Fruit fly (Drosophila melanogaster): ENCODE results near the gene stx.

stx gene

DNA sequence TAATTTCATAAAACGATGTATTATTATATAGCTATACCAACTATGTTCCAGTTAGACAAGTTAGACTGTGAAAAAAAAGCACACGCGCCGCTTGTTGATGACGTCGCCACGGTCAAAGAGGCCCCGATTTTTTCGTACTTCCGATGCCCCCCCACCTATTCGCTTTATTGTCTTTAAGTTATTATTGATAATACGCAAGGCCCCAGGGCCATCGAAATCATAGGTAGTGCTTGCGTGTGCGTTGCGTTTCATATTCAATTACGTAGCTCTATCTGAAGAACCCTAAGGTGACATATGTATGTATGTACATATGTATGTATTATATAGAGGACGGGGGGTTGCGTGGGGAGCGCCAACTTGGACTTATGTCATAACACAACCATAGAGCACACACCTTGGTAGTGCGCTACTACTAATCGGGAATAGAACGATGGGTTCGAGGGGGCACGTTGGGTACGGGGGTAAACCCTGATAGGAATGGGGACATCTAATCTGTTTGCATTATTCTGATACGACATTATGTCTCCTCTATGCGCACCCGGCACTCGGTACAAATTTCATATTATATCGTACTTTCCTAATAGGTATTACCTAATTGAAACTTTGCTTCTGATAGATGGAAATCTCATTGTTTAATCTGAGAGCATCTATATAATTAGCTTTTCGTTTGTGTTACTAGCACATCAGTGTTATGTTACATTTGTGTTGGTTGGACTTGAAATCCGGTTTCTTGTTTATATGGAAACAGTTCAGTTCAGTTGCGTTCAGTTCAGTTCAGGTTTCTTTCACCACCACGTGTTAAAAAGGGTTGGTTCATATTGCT lies 4.9 kb downstream of the stx start (continued):
- TF ChIP-seq Nf-YC (tag; optimal IDR thresholded peaks at IDR 0.05) (no peak), ERR (GFP tag; optimal IDR thresholded peaks at IDR 0.05) (no peak), CG2202 (tag; optimal IDR thresholded peaks at IDR 0.05) (no peak), lbe (GFP tag; optimal IDR thresholded peaks at IDR 0.05) (no peak), tup (GFP tag; optimal IDR thresholded peaks at IDR 0.05) (no peak), hb (GFP tag; IDR thresholded peaks at IDR 0.05; ENCODE audit: partially characterized antibody) (no peak), zfh2 (GFP tag; optimal IDR thresholded peaks at IDR 0.05) (no peak), gfzf (GFP tag; optimal IDR thresholded peaks at IDR 0.05) (no peak), gcm2 (GFP tag; optimal IDR thresholded peaks at IDR 0.05) (no peak), sisA (GFP tag; IDR thresholded peaks at IDR 0.05) (no peak), hth (optimal IDR thresholded peaks at IDR 0.05) (no peak), danr (GFP tag; IDR thresholded peaks at IDR 0.05) (no peak), Hr51 (GFP tag; optimal IDR thresholded peaks at IDR 0.05) (no peak), HHEX (GFP tag; optimal IDR thresholded peaks at IDR 0.05) (peak; percentile 22), HmgD (GFP tag; optimal IDR thresholded peaks at IDR 0.05) (no peak), zen2 (GFP tag; IDR thresholded peaks at IDR 0.05; ENCODE audit: partially characterized antibody) (no peak), lola (GFP tag; optimal IDR thresholded peaks at IDR 0.05) (no peak), CG11093 (GFP tag; IDR thresholded peaks at IDR 0.05) (no peak), CG18262 (tag; optimal IDR thresholded peaks at IDR 0.05) (no peak), Sry-δ (GFP tag; optimal IDR thresholded peaks at IDR 0.05) (no peak), Deaf1 (tag; optimal IDR thresholded peaks at IDR 0.05) (no peak), fru (optimal IDR thresholded peaks at IDR 0.05) (no peak), D19A (tag; optimal IDR thresholded peaks at IDR 0.05) (no peak), Xrp1 (GFP tag; IDR thresholded peaks at IDR 0.05) (no peak), CG10543 (GFP tag; optimal IDR thresholded peaks at IDR 0.05) (peak; percentile 27), CG6272 (GFP tag; IDR thresholded peaks at IDR 0.05) (no peak), CG11560 (tag; IDR thresholded peaks at IDR 0.05) (no peak), lmd (GFP tag; IDR thresholded peaks at IDR 0.05) (no peak), CG17612 (GFP tag; IDR thresholded peaks at IDR 0.05) (no peak), Med (GFP tag) (peak; percentile 57), en (GFP tag; optimal IDR thresholded peaks at IDR 0.05) (no peak), rib (GFP tag; IDR thresholded peaks at IDR 0.05) (no peak), fd3F (GFP tag; optimal IDR thresholded peaks at IDR 0.05) (no peak), fd102C (GFP tag; optimal IDR thresholded peaks at IDR 0.05) (no peak), cato (GFP tag; optimal IDR thresholded peaks at IDR 0.05; ENCODE audit: borderline replicate concordance) (no peak), Optix (GFP tag; IDR thresholded peaks at IDR 0.05) (no peak), CG5953 (GFP tag; IDR thresholded peaks at IDR 0.05) (no peak), HLH3B (GFP tag; IDR thresholded peaks at IDR 0.05) (0 out of 2 replicates have a peak, but pooled peaks have one; percentile 9), sob (GFP tag; IDR thresholded peaks at IDR 0.05) (0 out of 2 replicates have a peak, but pooled peaks have one; percentile 12), CG3838 (GFP tag; optimal IDR thresholded peaks at IDR 0.05) (no peak), CG2889 (GFP tag; IDR thresholded peaks at IDR 0.05) (no peak), CG4707 (GFP tag; optimal IDR thresholded peaks at IDR 0.05) (no peak), Nf-YB (GFP tag; optimal IDR thresholded peaks at IDR 0.05) (no peak), sim (GFP tag; IDR thresholded peaks at IDR 0.05) (no peak), cas (GFP tag; IDR thresholded peaks at IDR 0.05) (no peak), CG10959 (GFP tag; IDR thresholded peaks at IDR 0.05) (no peak), CG9437 (GFP tag; optimal IDR thresholded peaks at IDR 0.05) (peak; percentile 72), CG7987 (GFP tag; optimal IDR thresholded peaks at IDR 0.05) (peak; percentile 79), CG34376 (GFP tag; optimal IDR thresholded peaks at IDR 0.05) (peak; percentile 70), CG13123 (GFP tag; optimal IDR thresholded peaks at IDR 0.05) (no peak), CG10321 (GFP tag; IDR thresholded peaks at IDR 0.05) (no peak)

All from whole organism, embryonic.